Fruit fly (Drosophila melanogaster) S2 (cell line): Measurements from ENCODE around the gene orion.

Experiments used
- CG8478 ChIP-seq: fragments of >200 bp; optimal IDR thresholded peaks from 2 replicates; lab custom pipeline; 2018
- CTCF ChIP-seq, 2 experiments: fragments of >200 bp; optimal IDR thresholded peaks; 2 replicates each; lab custom pipeline; 2018

DNA sequence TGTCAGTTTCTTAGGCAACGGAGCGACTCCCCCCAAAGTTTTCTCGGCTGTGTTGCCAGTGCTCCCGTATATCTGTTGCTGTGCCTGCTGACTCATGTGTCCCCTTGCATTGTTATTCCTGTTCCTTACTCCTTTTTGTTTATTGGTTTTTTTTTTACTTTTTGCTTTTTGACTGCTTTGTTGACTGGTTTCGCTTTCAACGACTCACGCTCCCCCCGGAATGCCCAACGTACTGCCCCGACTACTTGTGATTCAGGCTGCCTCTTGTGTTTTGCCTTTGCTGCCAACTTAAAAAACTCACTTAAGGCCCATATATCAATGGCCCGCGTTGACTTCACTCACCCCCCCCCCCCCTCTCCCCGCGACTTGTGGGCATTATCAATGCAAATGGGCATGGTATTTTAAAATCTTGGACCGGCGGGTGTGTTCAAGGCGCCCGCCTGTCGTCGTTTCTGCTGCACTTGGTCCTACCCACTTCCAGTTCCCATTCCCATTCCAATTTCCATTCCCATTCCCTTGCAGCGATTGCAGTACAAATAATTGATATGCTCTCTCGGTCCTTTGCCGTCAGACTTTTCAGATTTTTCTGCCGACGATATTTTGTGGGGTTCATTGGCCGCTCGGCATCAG is 26.7 kb upstream of the orion start:
- TF ChIP-seq CG8478 (lab: Kevin White, UChicago) (no peak), CTCF (optimal IDR thresholded peaks at IDR 0.05; lab: Kevin White, UChicago) (no peak)
